Worm (Caenorhabditis elegans): ENCODE results near the gene E02H9.9.

DNA sequence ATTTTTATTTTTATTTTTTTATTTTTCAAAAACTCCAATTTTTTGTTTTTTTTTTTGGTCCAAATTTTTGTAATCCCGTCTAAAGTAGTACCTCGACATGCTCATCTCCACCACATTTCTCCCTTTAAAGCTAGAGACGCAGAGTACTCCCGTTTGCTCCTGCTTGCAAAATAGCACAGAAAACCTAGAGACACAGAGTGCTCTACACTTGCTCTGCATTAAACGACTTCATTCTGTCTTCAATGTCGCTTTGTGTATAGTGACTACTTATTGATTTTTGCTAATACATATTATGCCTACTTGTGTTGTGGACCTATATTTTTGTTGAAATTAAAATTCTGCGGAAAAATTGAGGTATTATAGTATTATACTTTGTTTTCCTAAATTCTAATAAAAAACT is 42.0 kb downstream of the E02H9.9 start, which contains the start of gene W04B5.8:
- TF ChIP-seq dao-5 (tag; optimal IDR thresholded peaks at IDR 0.05) (no peak), W03F9.2 (tag; optimal IDR thresholded peaks at IDR 0.05) (no peak)
